Fruit fly (Drosophila melanogaster) S2 (cell line): ENCODE data around the gene IA-2.
A peak's percentile ranks its signal among the peaks of the same experiment; 100 is the strongest.

Experiments used
- CG8478 ChIP-seq: fragments of >200 bp; optimal IDR thresholded peaks from 2 replicates; lab custom pipeline; 2018
- CTCF ChIP-seq, 2 experiments: fragments of >200 bp; optimal IDR thresholded peaks; 2 replicates each; lab custom pipeline; 2018

- TF ChIP-seq CTCF (optimal IDR thresholded peaks at IDR 0.05; lab: Kevin White, UChicago) (peak; percentile 45 to 52), CG8478 (no peak)
These were observed 29.7 kb upstream of the IA-2 start, which contains the start of the genes S and ast for dm6 chr2L:1077469-1077993.
